Fruit fly (Drosophila melanogaster) whole organism, embryonic: ENCODE data around the gene tau.

Source experiments
- Asciz ChIP-seq: fragments of 200-800 bp; sonication (Bioruptor generic); optimal IDR thresholded peaks from 2 replicates; lab custom pipeline; 2017; ENCODE audit warnings: missing biosample characterization, mild to moderate bottlenecking, missing genetic modification characterization, missing genetic modification reagents
- Bdp1 ChIP-seq: fragments of 200-800 bp; sonication (Bioruptor generic); optimal IDR thresholded peaks from 3 replicates; lab custom pipeline; 2016; ENCODE audit warnings: missing biosample characterization, missing genetic modification characterization
- Bteb2 ChIP-seq: fragments of 200-800 bp; sonication (Bioruptor generic); optimal IDR thresholded peaks from 2 replicates; lab custom pipeline; 2016; ENCODE audit warnings: missing biosample characterization, missing genetic modification characterization
- CG12391 ChIP-seq: fragments of 200-800 bp; sonication (Bioruptor generic); optimal IDR thresholded peaks from 3 replicates; lab custom pipeline; 2018; ENCODE audit warnings: missing biosample characterization, mild to moderate bottlenecking, missing genetic modification characterization, moderate library complexity
- CG12659 ChIP-seq: fragments of 200-800 bp; sonication (Bioruptor generic); optimal IDR thresholded peaks from 3 replicates; lab custom pipeline; 2017; ENCODE audit warnings: mild to moderate bottlenecking, missing biosample characterization, missing genetic modification reagents, missing genetic modification characterization
- CG13287 ChIP-seq: fragments of 200-800 bp; sonication (Bioruptor generic); IDR thresholded peaks from 2 replicates; pipeline ENCODE4 v1.3.6; 2022; ENCODE audit warnings: missing biosample characterization, missing genetic modification characterization; ENCODE audit not compliant: partially characterized antibody
- CG13424 ChIP-seq: fragments of 200-800 bp; sonication (Bioruptor generic); optimal IDR thresholded peaks from 2 replicates; lab custom pipeline; 2019; ENCODE audit warnings: missing biosample characterization, mild to moderate bottlenecking, missing genetic modification characterization, moderate library complexity
- CG13775 ChIP-seq: fragments of 200-800 bp; sonication (Bioruptor generic); optimal IDR thresholded peaks from 3 replicates; lab custom pipeline; 2017; ENCODE audit warnings: missing biosample characterization, mild to moderate bottlenecking, missing genetic modification characterization
- CG17385 ChIP-seq: fragments of 200-800 bp; sonication (Bioruptor generic); optimal IDR thresholded peaks from 3 replicates; lab custom pipeline; 2018; ENCODE audit warnings: missing biosample characterization, mild to moderate bottlenecking, missing genetic modification characterization
- CG2120 ChIP-seq: fragments of 200-800 bp; sonication (Bioruptor generic); optimal IDR thresholded peaks from 3 replicates; lab custom pipeline; 2016; ENCODE audit warnings: missing biosample characterization, missing genetic modification characterization
- CG34224 ChIP-seq: fragments of 200-800 bp; sonication (Bioruptor generic); IDR thresholded peaks from 3 replicates; pipeline ENCODE4 v1.3.6; 2022; ENCODE audit warnings: missing biosample characterization, missing genetic modification characterization; ENCODE audit not compliant: partially characterized antibody
- CG7372 ChIP-seq: fragments of 200-800 bp; sonication (Bioruptor generic); IDR thresholded peaks from 2 replicates; pipeline ENCODE4 v1.3.6; 2022; ENCODE audit warnings: missing biosample characterization, missing genetic modification characterization
- CG7987 ChIP-seq: fragments of 200-800 bp; sonication (Bioruptor generic); optimal IDR thresholded peaks from 2 replicates; lab custom pipeline; 2018; ENCODE audit warnings: missing biosample characterization, mild to moderate bottlenecking, missing genetic modification characterization, moderate library complexity
- CG8089 ChIP-seq: fragments of 200-800 bp; sonication (Bioruptor generic); optimal IDR thresholded peaks from 3 replicates; lab custom pipeline; 2016; ENCODE audit warnings: missing biosample characterization, missing genetic modification characterization
- CG8478 ChIP-seq: fragments of >200 bp; optimal IDR thresholded peaks from 2 replicates; lab custom pipeline; 2018
- CG8924 ChIP-seq: fragments of 200-800 bp; optimal IDR thresholded peaks from 3 replicates; lab custom pipeline; 2019; ENCODE audit warnings: missing biosample characterization, mild to moderate bottlenecking, missing genetic modification characterization, moderate library complexity
- CG9437 ChIP-seq: fragments of 200-800 bp; sonication (Bioruptor generic); optimal IDR thresholded peaks from 2 replicates; lab custom pipeline; 2018; ENCODE audit warnings: missing biosample characterization, mild to moderate bottlenecking, missing genetic modification characterization
- CG9932 ChIP-seq: fragments of 200-800 bp; sonication (Bioruptor generic); IDR thresholded peaks from 2 replicates; pipeline ENCODE4 v1.3.6; 2022; ENCODE audit warnings: missing biosample characterization, missing genetic modification characterization
- CHES-1-like ChIP-seq: fragments of 200-800 bp; sonication (Bioruptor generic); optimal IDR thresholded peaks from 2 replicates; lab custom pipeline; 2016; ENCODE audit warnings: missing biosample characterization, missing genetic modification characterization
- D ChIP-seq, 2 experiments: fragments of 200-800 bp in 1 of 2; fragments of >200 bp in 1 of 2; sonication (Bioruptor generic) in 1 of 2; optimal IDR thresholded peaks; 2 replicates in 1 of 2; 3 replicates in 1 of 2; lab custom pipeline; 2017; ENCODE audit warnings: mild to moderate bottlenecking in 1 of 2, missing biosample characterization in 1 of 2, missing genetic modification characterization in 1 of 2, missing genetic modification reagents in 1 of 2
- Drgx ChIP-seq: fragments of 200-800 bp; sonication (Bioruptor generic); IDR thresholded peaks from 2 replicates; pipeline ENCODE4 v1.3.6; 2022; ENCODE audit warnings: missing biosample characterization, missing genetic modification characterization
- Fer2 ChIP-seq: fragments of 200-800 bp; sonication (Bioruptor generic); optimal IDR thresholded peaks from 2 replicates; lab custom pipeline; 2018; ENCODE audit warnings: missing biosample characterization, mild to moderate bottlenecking, missing genetic modification characterization, moderate library complexity
- HLH3B ChIP-seq: fragments of 200-800 bp; sonication (Bioruptor generic); IDR thresholded peaks from 2 replicates; pipeline ENCODE4 v1.3.6; 2022; ENCODE audit warnings: missing biosample characterization, missing genetic modification characterization
- Hey ChIP-seq: fragments of 200-800 bp; sonication (Bioruptor generic); optimal IDR thresholded peaks from 3 replicates; lab custom pipeline; 2018; ENCODE audit warnings: missing biosample characterization, mild to moderate bottlenecking, missing genetic modification characterization
- Med ChIP-seq: fragments of 200-800 bp; sonication (Bioruptor generic); peaks from one replicate; lab custom pipeline; 2016; ENCODE audit warnings: missing biosample characterization, missing genetic modification characterization, mild to moderate bottlenecking, inconsistent platforms, moderate library complexity
- Meics ChIP-seq: fragments of 200-800 bp; sonication (Bioruptor generic); optimal IDR thresholded peaks from 2 replicates; lab custom pipeline; 2017; ENCODE audit warnings: missing biosample characterization, mild to moderate bottlenecking, missing genetic modification characterization
- NFAT ChIP-seq: fragments of 200-800 bp; sonication (Bioruptor generic); IDR thresholded peaks from 2 replicates; pipeline ENCODE4 v1.3.6; 2022; ENCODE audit warnings: missing biosample characterization, missing genetic modification characterization
- NfI ChIP-seq: fragments of 200-800 bp; sonication (Bioruptor generic); optimal IDR thresholded peaks from 3 replicates; lab custom pipeline; 2018; ENCODE audit warnings: missing biosample characterization, mild to moderate bottlenecking, missing genetic modification characterization, moderate library complexity
- Oaz ChIP-seq: fragments of 200-800 bp; sonication (Bioruptor generic); IDR thresholded peaks from 2 replicates; pipeline ENCODE4 v1.3.6; 2022; ENCODE audit warnings: missing biosample characterization, missing genetic modification characterization
- Vsx1 ChIP-seq: fragments of 200-800 bp; sonication (Bioruptor generic); optimal IDR thresholded peaks from 2 replicates; lab custom pipeline; 2017; ENCODE audit warnings: missing biosample characterization, mild to moderate bottlenecking, missing genetic modification characterization, missing genetic modification reagents
- Xbp1 ChIP-seq: fragments of 200-800 bp; sonication (Bioruptor generic); optimal IDR thresholded peaks from 3 replicates; lab custom pipeline; 2016; ENCODE audit warnings: missing biosample characterization, mild to moderate bottlenecking, missing genetic modification characterization
- YL-1 ChIP-seq: fragments of 200-800 bp; sonication (Bioruptor generic); optimal IDR thresholded peaks from 3 replicates; lab custom pipeline; 2017; ENCODE audit warnings: missing biosample characterization, mild to moderate bottlenecking, missing genetic modification characterization
- ab ChIP-seq: fragments of 200-800 bp; sonication (Bioruptor generic); optimal IDR thresholded peaks from 2 replicates; lab custom pipeline; 2016; ENCODE audit warnings: missing biosample characterization, missing genetic modification characterization
- ara ChIP-seq: fragments of 200-800 bp; sonication (Bioruptor generic); IDR thresholded peaks from 2 replicates; pipeline ENCODE4 v1.3.6; 2022; ENCODE audit warnings: missing biosample characterization, missing genetic modification characterization
- dm ChIP-seq: fragments of 200-800 bp; sonication (Bioruptor generic); optimal IDR thresholded peaks from 3 replicates; lab custom pipeline; 2016; ENCODE audit warnings: missing biosample characterization, missing genetic modification characterization
- dysf ChIP-seq: fragments of 200-800 bp; sonication (Bioruptor generic); IDR thresholded peaks from 3 replicates; pipeline ENCODE4 v1.3.6; 2022; ENCODE audit warnings: missing biosample characterization, missing genetic modification characterization
- gsb ChIP-seq: fragments of 200-800 bp; sonication (Bioruptor generic); IDR thresholded peaks from 2 replicates; pipeline ENCODE4 v1.3.6; 2022; ENCODE audit warnings: missing biosample characterization, missing genetic modification characterization
- hb ChIP-seq: fragments of 200-800 bp; sonication (Bioruptor generic); IDR thresholded peaks from 3 replicates; pipeline ENCODE4 v1.3.6; 2022; ENCODE audit warnings: missing biosample characterization, missing genetic modification characterization; ENCODE audit not compliant: partially characterized antibody
- ind ChIP-seq: fragments of 200-800 bp; sonication (Bioruptor generic); optimal IDR thresholded peaks from 3 replicates; lab custom pipeline; 2016; ENCODE audit warnings: missing biosample characterization, missing genetic modification characterization
- lbe ChIP-seq: fragments of 200-800 bp; sonication (Bioruptor generic); optimal IDR thresholded peaks from 2 replicates; lab custom pipeline; 2016; ENCODE audit warnings: missing biosample characterization, mild to moderate bottlenecking, missing genetic modification characterization
- nom ChIP-seq: fragments of 200-800 bp; sonication (Bioruptor generic); optimal IDR thresholded peaks from 2 replicates; lab custom pipeline; 2017; ENCODE audit warnings: missing biosample characterization, missing genetic modification characterization, mild to moderate bottlenecking, moderate library complexity, missing genetic modification reagents
- pan ChIP-seq, 4 experiments: fragments of >200 bp in 3 of 4; fragments of 200-800 bp in 1 of 4; sonication (Bioruptor generic) in 1 of 4; optimal IDR thresholded peaks in 3 of 4; IDR thresholded peaks in 1 of 4; 2 replicates each; pipeline versions ENCODE4 v1.3.6 to Lab custom; 2017 to 2022; ENCODE audit warnings: missing biosample characterization in 2 of 4, missing genetic modification characterization in 2 of 4, mixed read lengths in 1 of 4
- peb ChIP-seq: fragments of 200-800 bp; sonication (Bioruptor generic); IDR thresholded peaks from 2 replicates; pipeline ENCODE4 v1.3.6; 2022; ENCODE audit warnings: missing biosample characterization, missing genetic modification characterization
- so ChIP-seq: fragments of 200-800 bp; sonication (Bioruptor generic); IDR thresholded peaks from 3 replicates; pipeline ENCODE4 v1.3.6; 2022; ENCODE audit warnings: missing biosample characterization, missing genetic modification characterization
- sob ChIP-seq: fragments of 200-800 bp; sonication (Bioruptor generic); IDR thresholded peaks from 2 replicates; pipeline ENCODE4 v1.3.6; 2022; ENCODE audit warnings: missing biosample characterization, missing genetic modification characterization
- tna ChIP-seq: fragments of 200-800 bp; sonication (Bioruptor generic); IDR thresholded peaks from 2 replicates; pipeline ENCODE4 v1.3.6; 2022; ENCODE audit warnings: missing biosample characterization, missing genetic modification characterization; ENCODE audit not compliant: partially characterized antibody
- vvl ChIP-seq: fragments of 200-800 bp; sonication (Bioruptor generic); IDR thresholded peaks from 2 replicates; pipeline ENCODE4 v1.3.6; 2022; ENCODE audit warnings: missing biosample characterization, missing genetic modification characterization

Gene tau

dm6 chr3R:27679019-27679418, 22.2 kb upstream of the tau start, which contains the start of gene CG12883 (continued):
- no peak for TF ChIP-seq CG13775

- TF ChIP-seq Drgx (GFP tag; lab: Robert Waterston, UW): peak; percentile 61
- no peak for TF ChIP-seq Asciz (GFP tag; lab: Kevin White, UChicago)
- TF ChIP-seq CG8478 (lab: Kevin White, UChicago): peak; percentile 55
- TF ChIP-seq vvl (GFP tag; lab: Robert Waterston, UW): 0 out of 2 replicates have a peak, but pooled peaks have one; percentile 42
- peak; percentile 62 for TF ChIP-seq CG9932 (GFP tag; lab: Robert Waterston, UW)
- no peak for TF ChIP-seq gsb (GFP tag; lab: Robert Waterston, UW)
- TF ChIP-seq dm (GFP tag; lab: Kevin White, UChicago): peak; percentile 32
- TF ChIP-seq so (GFP tag; lab: Robert Waterston, UW): no peak
- peak; percentile 60 for TF ChIP-seq CG13287
- peak; percentile 28 for TF ChIP-seq CG7987
- TF ChIP-seq ara (GFP tag; lab: Robert Waterston, UW): no peak
- TF ChIP-seq dysf (GFP tag; lab: Robert Waterston, UW): no peak
- TF ChIP-seq CG12391 (tag; lab: Kevin White, UChicago): peak; percentile 68
- TF ChIP-seq tna: no peak
- peak; percentile 27; the same call in 1 of the 2 replicates for TF ChIP-seq sob (GFP tag; lab: Robert Waterston, UW)
- TF ChIP-seq NfI (GFP tag; lab: Kevin White, UChicago): peak; percentile 15
- 0 out of 2 replicates have a peak, but pooled peaks have one; percentile 9 for TF ChIP-seq HLH3B (GFP tag; lab: Robert Waterston, UW)
- TF ChIP-seq CG8089 (GFP tag; lab: Kevin White, UChicago): no peak
- peak; percentile 55 for TF ChIP-seq ind (GFP tag; lab: Kevin White, UChicago)
- no peak for TF ChIP-seq Bdp1 (GFP tag; lab: Kevin White, UChicago)
- TF ChIP-seq CG9437: peak; percentile 41
- no peak for TF ChIP-seq Hey
- no peak for TF ChIP-seq pan (optimal IDR thresholded peaks at IDR 0.05; lab: Kevin White, UChicago)
- peak in 1 of 2 experiments; percentile 54 for TF ChIP-seq pan (GFP tag; optimal IDR thresholded peaks at IDR 0.05 in 1 of 2, IDR thresholded peaks at IDR 0.05 in 1 of 2)
- TF ChIP-seq CHES-1-like (GFP tag; lab: Kevin White, UChicago): peak; percentile 38
- TF ChIP-seq CG2120 (GFP tag; lab: Kevin White, UChicago): peak; percentile 76
- TF ChIP-seq ab: peak; percentile 5
- TF ChIP-seq hb (GFP tag; lab: Robert Waterston, UW): peak; percentile 53; the same call in 1 of the 3 replicates
- peak; percentile 27; the same call in 1 of the 2 replicates for TF ChIP-seq NFAT (GFP tag; lab: Robert Waterston, UW)
- peak; percentile 44 for TF ChIP-seq Bteb2 (GFP tag; lab: Kevin White, UChicago)
- TF ChIP-seq peb (GFP tag; lab: Robert Waterston, UW): peak; percentile 23; the same call in 1 of the 2 replicates
- no peak for TF ChIP-seq Fer2 (tag; lab: Kevin White, UChicago)
- no peak for TF ChIP-seq Oaz (GFP tag; lab: Robert Waterston, UW)
- no peak for TF ChIP-seq D (optimal IDR thresholded peaks at IDR 0.05; lab: Kevin White, UChicago)
- TF ChIP-seq D (GFP tag; optimal IDR thresholded peaks at IDR 0.05; lab: Kevin White, UChicago): no peak
- TF ChIP-seq Xbp1 (GFP tag; lab: Kevin White, UChicago): peak; percentile 60
- TF ChIP-seq CG8924: peak; percentile 12
- TF ChIP-seq lbe (GFP tag; lab: Kevin White, UChicago): no peak
- peak; percentile 55 for TF ChIP-seq CG13424
- peak; percentile 86 for TF ChIP-seq Med
- no peak for TF ChIP-seq CG17385 (GFP tag; lab: Kevin White, UChicago)
- peak; percentile 42; the same call in 1 of the 2 replicates for TF ChIP-seq CG7372 (GFP tag; lab: Robert Waterston, UW)
- peak; percentile 99 for TF ChIP-seq nom (GFP tag; lab: Kevin White, UChicago)
- TF ChIP-seq Meics (GFP tag; lab: Kevin White, UChicago): peak; percentile 96
- TF ChIP-seq YL-1: peak; percentile 70
- TF ChIP-seq Vsx1 (GFP tag; lab: Kevin White, UChicago): no peak
- peak; percentile 67 for TF ChIP-seq CG12659 (GFP tag; lab: Kevin White, UChicago)
- TF ChIP-seq CG34224 (GFP tag; lab: Robert Waterston, UW): peak; percentile 72
These were observed 20.5 kb upstream of the tau start, which contains the start of gene Hsdl2 for dm6 chr3R:27677174-27677726. Gene Hsdl2 (plus strand): TSS chr3R:27677522.
